Worm (Caenorhabditis elegans) whole organism, L4/young adult: ENCODE data around the gene unc-27.

Experiments
- W03F9.2 ChIP-seq: fragments of 150-350 bp; optimal IDR thresholded peaks from 2 replicates; lab custom pipeline; 2014; ENCODE audit warnings: missing biosample characterization, missing genetic modification characterization
- dao-5 ChIP-seq: sonication (generic microtip); optimal IDR thresholded peaks from 2 replicates; lab custom pipeline; 2016; ENCODE audit warnings: missing genotype, missing genetic modification characterization, moderate library complexity, missing compliant biosample characterization
- him-1 ChIP-seq: sonication (generic microtip); optimal IDR thresholded peaks from 2 replicates; lab custom pipeline; 2016; ENCODE audit warnings: missing genotype, missing genetic modification reagents, missing genetic modification characterization, missing compliant biosample characterization

The unc-27 gene

ce11 chrX:8763607-8764006 is 25.6 kb upstream of the unc-27 start, which contains the start of gene zig-12:
Gene zig-12, plus strand, starts transcription at chrX:8763907.
- TF ChIP-seq W03F9.2 = no peak
- TF ChIP-seq him-1 = no peak
- TF ChIP-seq dao-5 (tag; lab: Kevin White, UChicago) = no peak

DNA sequence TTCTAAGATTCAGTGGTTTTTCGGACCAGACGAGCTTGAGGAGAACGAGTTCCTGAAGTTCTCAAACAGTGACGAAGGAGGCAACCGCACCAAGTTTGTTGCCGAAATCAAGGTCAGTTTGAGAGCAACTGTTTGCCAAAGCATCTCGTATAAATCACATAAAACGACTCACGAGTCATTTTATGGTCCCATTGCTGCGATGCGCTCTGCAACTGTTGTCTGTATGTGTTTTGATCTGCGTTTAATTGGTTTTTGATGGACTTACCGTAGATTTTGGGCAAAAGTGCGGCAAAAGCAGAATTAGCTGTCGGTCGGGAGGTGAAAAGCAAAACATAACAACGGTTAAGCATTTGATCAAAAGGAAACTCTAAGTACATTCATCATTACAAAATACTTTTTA is 25.2 kb upstream of the unc-27 start:
- no peak for TF ChIP-seq W03F9.2
- TF ChIP-seq dao-5 (tag; lab: Kevin White, UChicago) = no peak
- TF ChIP-seq him-1 = no peak

ce11 chrX:8770316-8770715 is 18.9 kb upstream of the unc-27 start:
- TF ChIP-seq dao-5 (tag; lab: Kevin White, UChicago) (no peak), him-1 (no peak), W03F9.2 (no peak)

- TF ChIP-seq him-1 = no peak
- no peak for TF ChIP-seq W03F9.2
- TF ChIP-seq dao-5 (tag; lab: Kevin White, UChicago) = no peak
Measured at ce11 chrX:8778558-8778957, 10.7 kb upstream of the unc-27 start, which contains the start of gene ZK721.4. Gene ZK721.4, plus strand, starts transcription at chrX:8778858.

ce11 chrX:8784234-8784633 is 5.0 kb upstream of the unc-27 start, which contains the start of gene ZK721.3:
Gene ZK721.3, plus strand, starts transcription at chrX:8784534.
- no peak for TF ChIP-seq dao-5 (tag; lab: Kevin White, UChicago)

ce11 chrX:8786687-8787086 is 2.6 kb upstream of the unc-27 start:
- TF ChIP-seq him-1 (no peak), W03F9.2 (no peak), dao-5 (tag; lab: Kevin White, UChicago) (no peak)

DNA sequence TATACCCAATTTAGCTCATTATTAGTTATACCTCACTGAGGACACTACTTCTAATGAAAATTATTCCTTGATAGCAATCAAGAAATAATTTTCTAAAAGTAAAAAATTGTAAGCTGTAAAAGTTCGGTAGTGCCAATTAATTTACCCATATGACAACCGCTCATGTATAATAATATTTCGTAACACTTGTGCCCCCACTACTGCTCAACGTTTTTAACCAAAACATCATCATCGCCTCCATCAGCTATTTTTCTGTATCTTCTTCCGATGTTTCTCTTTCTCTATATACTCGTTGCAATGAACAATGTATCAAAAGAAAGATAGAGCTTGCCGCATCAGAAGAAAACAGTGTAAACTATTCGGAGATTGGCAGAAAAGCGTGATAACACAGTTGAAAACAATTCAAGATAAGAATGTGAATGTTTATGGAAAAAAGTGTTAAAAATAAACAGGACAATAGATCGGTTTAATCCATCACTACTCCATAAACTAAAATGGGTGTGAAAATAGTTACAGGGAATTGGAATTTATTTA is 1.5 kb upstream of the unc-27 start:
- no peak for TF ChIP-seq him-1

- TF ChIP-seq dao-5 (tag; lab: Kevin White, UChicago) = no peak
Measured at ce11 chrX:8790093-8790492, 837 bp downstream of the unc-27 start.

- TF ChIP-seq dao-5 (tag; lab: Kevin White, UChicago) (no peak), W03F9.2 (no peak), him-1 (no peak)
Measured at ce11 chrX:8791821-8792220, 2.6 kb downstream of the unc-27 start, which contains the start of gene chup-1. Gene chup-1, plus strand, starts transcription at chrX:8792160.

DNA sequence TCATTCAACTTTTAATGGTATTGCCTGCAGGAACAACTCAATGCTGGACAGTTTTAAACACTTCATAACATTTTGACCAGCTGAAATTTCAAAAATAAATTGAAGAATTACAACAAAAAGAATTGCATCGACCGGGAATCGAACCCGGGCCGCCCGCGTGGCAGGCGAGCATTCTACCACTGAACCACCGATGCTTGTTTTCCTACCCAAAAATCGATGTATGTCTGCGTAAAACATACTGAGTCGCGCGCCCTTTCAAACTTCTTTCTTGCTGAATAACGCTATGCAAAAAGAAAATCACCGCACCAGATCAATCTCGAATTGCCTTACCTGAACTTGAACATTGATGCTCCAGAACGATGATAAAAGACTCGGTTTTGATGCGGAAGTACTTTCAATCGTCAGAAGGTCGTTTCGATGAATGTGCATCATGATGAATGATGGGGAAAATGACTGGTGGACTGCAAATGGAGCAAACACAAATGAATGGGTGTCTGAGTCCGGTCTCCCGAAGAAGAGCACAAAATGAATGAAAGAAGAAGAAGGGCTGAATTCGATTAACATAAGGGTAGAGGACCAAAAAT is 7.5 kb downstream of the unc-27 start, which contains the start of gene R04E5.7:
TSS of gene R04E5.7 (minus strand) at position 564 of the 584 bp plus-strand sequence.
- TF ChIP-seq W03F9.2 = no peak
- TF ChIP-seq him-1 = no peak
- TF ChIP-seq dao-5 (tag; lab: Kevin White, UChicago) = no peak

DNA sequence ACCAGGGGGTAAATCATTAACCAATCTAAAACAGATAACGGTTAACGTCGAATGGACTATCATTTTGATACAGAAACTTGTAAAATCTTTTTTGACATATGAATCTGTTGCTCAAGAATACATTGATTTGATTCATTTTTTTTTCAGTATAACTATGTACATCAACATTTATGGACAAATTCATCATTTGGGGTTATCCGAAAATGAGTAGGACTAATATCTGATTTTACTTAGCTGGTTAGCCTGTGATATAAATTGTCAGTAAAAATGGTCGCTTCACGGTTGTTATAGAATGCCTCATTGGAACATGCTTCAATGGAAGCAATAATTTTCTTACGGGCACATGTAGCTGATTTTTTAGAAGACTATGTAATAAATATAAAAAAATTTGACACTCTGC is 8.4 kb downstream of the unc-27 start:
- TF ChIP-seq dao-5 (tag; lab: Kevin White, UChicago) = no peak
- no peak for TF ChIP-seq him-1
- TF ChIP-seq W03F9.2 = no peak

- TF ChIP-seq him-1 = no peak
- no peak for TF ChIP-seq W03F9.2
- no peak for TF ChIP-seq dao-5 (tag; lab: Kevin White, UChicago)
Measured at ce11 chrX:8799925-8800324, 10.7 kb downstream of the unc-27 start.

ce11 chrX:8800355-8800754 is 11.1 kb downstream of the unc-27 start:
- TF ChIP-seq him-1 (no peak), W03F9.2 (no peak), dao-5 (tag; lab: Kevin White, UChicago) (no peak)

DNA sequence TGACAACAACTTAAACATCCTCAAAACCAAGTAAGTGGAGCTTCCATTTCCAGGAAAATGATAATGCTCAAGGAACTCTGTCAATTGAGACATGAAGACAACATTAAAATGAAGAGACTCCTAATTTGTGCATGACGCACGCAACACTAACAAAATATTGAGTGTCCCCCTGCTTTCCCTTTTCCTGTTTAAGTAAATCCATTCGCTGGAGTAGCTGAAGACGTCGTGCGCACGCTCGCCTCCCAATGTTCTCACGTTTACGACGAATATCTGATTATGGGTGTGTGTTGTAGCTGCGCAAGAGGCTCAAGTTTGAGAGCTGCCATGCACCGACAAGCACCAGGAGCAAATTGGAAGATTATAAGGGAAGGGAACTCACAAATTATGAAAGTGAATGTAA is 11.7 kb downstream of the unc-27 start:
- TF ChIP-seq W03F9.2 (no peak), him-1 (peak; percentile 42), dao-5 (tag; lab: Kevin White, UChicago) (no peak)

DNA sequence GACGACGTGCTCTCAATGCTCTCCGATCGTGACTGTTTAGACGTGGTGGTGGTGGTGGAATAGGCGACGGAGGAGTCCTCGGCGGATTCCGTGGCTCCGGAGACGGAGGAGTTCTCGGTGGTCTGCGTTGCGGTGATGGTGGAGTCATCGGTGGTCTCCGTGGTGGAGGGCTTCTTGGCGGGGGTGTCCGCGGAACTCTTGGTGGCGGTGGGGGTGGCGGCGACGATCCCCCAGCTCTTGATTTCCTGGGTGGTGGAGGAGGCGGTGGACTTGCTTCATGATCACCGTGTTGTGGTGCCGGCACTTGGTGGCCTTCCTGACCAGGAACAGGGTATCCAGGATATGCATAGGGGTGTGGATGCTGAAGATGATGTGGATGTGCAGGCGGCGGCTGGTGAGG is 16.2 kb downstream of the unc-27 start:
- TF ChIP-seq him-1 = no peak
- TF ChIP-seq W03F9.2 = no peak
- TF ChIP-seq dao-5 (tag; lab: Kevin White, UChicago) = no peak
